Worm (Caenorhabditis elegans) whole organism, late embryonic: ENCODE measurements around the gene ZK512.10.

Experiments used
- C08G9.2 ChIP-seq: sonication (generic microtip); optimal IDR thresholded peaks from 2 replicates; lab custom pipeline; 2016; ENCODE audit warnings: mild to moderate bottlenecking, missing genetic modification characterization, moderate library complexity, missing compliant biosample characterization
- C38D4.7 ChIP-seq: fragments of 200-800 bp; sonication (Bioruptor generic); optimal IDR thresholded peaks from 2 replicates; lab custom pipeline; 2018; ENCODE audit warnings: mild to moderate bottlenecking, missing genetic modification characterization, moderate library complexity, missing compliant biosample characterization
- F13H6.1 ChIP-seq: sonication (generic microtip); optimal IDR thresholded peaks from 2 replicates; lab custom pipeline; 2016; ENCODE audit warnings: missing genetic modification characterization, missing compliant biosample characterization
- K02D7.2 ChIP-seq: sonication (generic microtip); optimal IDR thresholded peaks from 2 replicates; lab custom pipeline; 2017; ENCODE audit warnings: mild to moderate bottlenecking, missing genetic modification characterization, missing compliant biosample characterization
- K09A11.1 ChIP-seq: sonication (generic microtip); optimal IDR thresholded peaks from 2 replicates; lab custom pipeline; 2017; ENCODE audit warnings: antibody characterized with exemption, mild to moderate bottlenecking, missing genetic modification characterization, missing compliant biosample characterization; ENCODE audit not compliant: insufficient read depth
- T23F11.4 ChIP-seq: fragments of 200-800 bp; sonication (Bioruptor generic); optimal IDR thresholded peaks from 2 replicates; lab custom pipeline; 2018; ENCODE audit warnings: mild to moderate bottlenecking, missing genetic modification characterization, missing compliant biosample characterization
- Y22D7AL.16 ChIP-seq: sonication (generic microtip); optimal IDR thresholded peaks from 2 replicates; lab custom pipeline; 2016; ENCODE audit warnings: missing genetic modification characterization, missing compliant biosample characterization
- ahr-1 ChIP-seq: sonication (generic microtip); optimal IDR thresholded peaks from 2 replicates; lab custom pipeline; 2016; ENCODE audit warnings: missing genetic modification characterization, missing compliant biosample characterization
- ama-1 ChIP-seq: fragments of 150-350 bp; optimal IDR thresholded peaks from 2 replicates; lab custom pipeline; 2014
- ceh-14 ChIP-seq: sonication (generic microtip); optimal IDR thresholded peaks from 2 replicates; lab custom pipeline; 2016; ENCODE audit warnings: missing genotype, missing genetic modification characterization, missing compliant biosample characterization
- ceh-24 ChIP-seq: sonication (generic microtip); optimal IDR thresholded peaks from 2 replicates; lab custom pipeline; 2016; ENCODE audit warnings: mild to moderate bottlenecking, missing genetic modification characterization, missing compliant biosample characterization
- ceh-30 ChIP-seq: fragments of 150-350 bp; optimal IDR thresholded peaks from 2 replicates; lab custom pipeline; 2014; ENCODE audit warnings: missing biosample characterization, missing genetic modification characterization
- ceh-31 ChIP-seq: sonication (generic microtip); optimal IDR thresholded peaks from 2 replicates; lab custom pipeline; 2016; ENCODE audit warnings: missing genetic modification characterization, missing compliant biosample characterization
- ceh-45 ChIP-seq: fragments of 200-800 bp; sonication (Bioruptor generic); IDR thresholded peaks from 2 replicates; pipeline ENCODE4 v1.3.6; 2022; ENCODE audit warnings: missing genetic modification reagents, missing genetic modification characterization, missing compliant biosample characterization
- ceh-48 ChIP-seq: sonication (generic microtip); optimal IDR thresholded peaks from 2 replicates; lab custom pipeline; 2016; ENCODE audit warnings: missing genetic modification characterization, inconsistent platforms, missing compliant biosample characterization
- ceh-6 ChIP-seq: fragments of 200-800 bp; sonication (Bioruptor generic); optimal IDR thresholded peaks from 2 replicates; lab custom pipeline; 2018; ENCODE audit warnings: mild to moderate bottlenecking, missing genetic modification characterization, missing compliant biosample characterization
- che-1 ChIP-seq: sonication (generic microtip); optimal IDR thresholded peaks from 2 replicates; lab custom pipeline; 2016; ENCODE audit warnings: mild to moderate bottlenecking, missing genetic modification characterization, missing compliant biosample characterization
- dmd-4 ChIP-seq: sonication (generic microtip); optimal IDR thresholded peaks from 2 replicates; lab custom pipeline; 2016; ENCODE audit warnings: borderline replicate concordance, missing genetic modification characterization, missing compliant biosample characterization
- dve-1 ChIP-seq: sonication (generic microtip); optimal IDR thresholded peaks from 2 replicates; lab custom pipeline; 2017; ENCODE audit warnings: antibody characterized with exemption, mild to moderate bottlenecking, missing genetic modification characterization, missing compliant biosample characterization
- elt-2 ChIP-seq: sonication (generic microtip); optimal IDR thresholded peaks from 2 replicates; lab custom pipeline; 2016; ENCODE audit warnings: missing genetic modification reagents, missing genetic modification characterization, missing compliant biosample characterization
- elt-4 ChIP-seq: sonication (generic microtip); optimal IDR thresholded peaks from 2 replicates; lab custom pipeline; 2016; ENCODE audit warnings: missing genetic modification characterization, missing compliant biosample characterization
- ets-4 ChIP-seq: sonication (generic microtip); optimal IDR thresholded peaks from 2 replicates; lab custom pipeline; 2016; ENCODE audit warnings: missing genetic modification characterization, missing compliant biosample characterization
- fax-1 ChIP-seq: sonication (generic microtip); optimal IDR thresholded peaks from 2 replicates; lab custom pipeline; 2016; ENCODE audit warnings: missing genotype, missing genetic modification characterization, missing compliant biosample characterization
- fkh-6 ChIP-seq: sonication (generic microtip); optimal IDR thresholded peaks from 2 replicates; lab custom pipeline; 2016; ENCODE audit warnings: missing genetic modification characterization, missing compliant biosample characterization
- gmeb-2 ChIP-seq: sonication (generic microtip); optimal IDR thresholded peaks from 2 replicates; lab custom pipeline; 2016; ENCODE audit warnings: missing genetic modification characterization, inconsistent platforms, missing compliant biosample characterization
- hlh-13 ChIP-seq: fragments of 200-800 bp; sonication (Bioruptor generic); optimal IDR thresholded peaks from 2 replicates; lab custom pipeline; 2018; ENCODE audit warnings: mild to moderate bottlenecking, missing genetic modification characterization, missing compliant biosample characterization
- hlh-15 ChIP-seq: sonication (generic microtip); optimal IDR thresholded peaks from 2 replicates; lab custom pipeline; 2016; ENCODE audit warnings: missing genetic modification characterization, missing compliant biosample characterization
- hlh-30 ChIP-seq: sonication (generic microtip); optimal IDR thresholded peaks from 2 replicates; lab custom pipeline; 2017; ENCODE audit warnings: antibody characterized with exemption, missing genetic modification characterization, missing compliant biosample characterization; ENCODE audit not compliant: insufficient read depth
- hlh-6 ChIP-seq: sonication (generic microtip); optimal IDR thresholded peaks from 2 replicates; lab custom pipeline; 2016; ENCODE audit warnings: missing genotype, missing genetic modification characterization, missing compliant biosample characterization
- hlh-8 ChIP-seq: sonication (generic microtip); optimal IDR thresholded peaks from 2 replicates; lab custom pipeline; 2016; ENCODE audit warnings: missing genotype, missing genetic modification characterization, missing compliant biosample characterization
- lim-6 ChIP-seq: sonication (generic microtip); optimal IDR thresholded peaks from 2 replicates; lab custom pipeline; 2016; ENCODE audit warnings: missing genetic modification characterization, missing compliant biosample characterization
- lin-11 ChIP-seq: fragments of 200-800 bp; sonication (Bioruptor generic); optimal IDR thresholded peaks from 2 replicates; lab custom pipeline; 2018; ENCODE audit warnings: mild to moderate bottlenecking, missing genetic modification characterization, missing compliant biosample characterization
- madf-2 ChIP-seq: sonication (generic microtip); optimal IDR thresholded peaks from 2 replicates; lab custom pipeline; 2017; ENCODE audit warnings: missing genetic modification characterization, missing compliant biosample characterization
- nfya-1 ChIP-seq: sonication (generic microtip); optimal IDR thresholded peaks from 2 replicates; lab custom pipeline; 2017; ENCODE audit warnings: missing genetic modification characterization, mild to moderate bottlenecking, missing compliant biosample characterization, antibody characterized with exemption, moderate library complexity
- nhr-11 ChIP-seq: fragments of 150-350 bp; optimal IDR thresholded peaks from 2 replicates; lab custom pipeline; 2014; ENCODE audit warnings: missing biosample characterization, missing genetic modification characterization
- nhr-232 ChIP-seq: sonication (generic microtip); optimal IDR thresholded peaks from 2 replicates; lab custom pipeline; 2016; ENCODE audit warnings: missing genetic modification characterization, missing compliant biosample characterization
- npax-4 ChIP-seq: sonication (generic microtip); optimal IDR thresholded peaks from 2 replicates; lab custom pipeline; 2016; ENCODE audit warnings: missing genetic modification characterization, missing compliant biosample characterization
- pag-3 ChIP-seq: sonication (generic microtip); optimal IDR thresholded peaks from 2 replicates; lab custom pipeline; 2016; ENCODE audit warnings: missing compliant biosample characterization, missing genetic modification characterization, borderline replicate concordance
- pat-9 ChIP-seq: fragments of 200-800 bp; sonication (Bioruptor generic); optimal IDR thresholded peaks from 2 replicates; lab custom pipeline; 2018; ENCODE audit warnings: mild to moderate bottlenecking, missing genetic modification characterization, moderate library complexity, missing compliant biosample characterization
- pha-2 ChIP-seq: sonication (generic microtip); optimal IDR thresholded peaks from 2 replicates; lab custom pipeline; 2017; ENCODE audit warnings: mild to moderate bottlenecking, missing genetic modification characterization, missing compliant biosample characterization
- pros-1 ChIP-seq: fragments of 150-350 bp; optimal IDR thresholded peaks from 2 replicates; lab custom pipeline; 2014; ENCODE audit warnings: missing biosample characterization, missing genetic modification reagents, missing genetic modification characterization
- rnt-1 ChIP-seq: sonication (generic microtip); optimal IDR thresholded peaks from 2 replicates; lab custom pipeline; 2016; ENCODE audit warnings: missing genetic modification characterization, missing compliant biosample characterization
- sdc-2 ChIP-seq: sonication (generic microtip); optimal IDR thresholded peaks from 2 replicates; lab custom pipeline; 2016; ENCODE audit warnings: missing genotype, missing genetic modification characterization, missing compliant biosample characterization
- sox-2 ChIP-seq: fragments of 200-800 bp; sonication (Bioruptor generic); IDR thresholded peaks from 2 replicates; pipeline ENCODE4 v1.3.6; 2022; ENCODE audit warnings: missing genetic modification reagents, missing genetic modification characterization, missing compliant biosample characterization
- sox-4 ChIP-seq: sonication (generic microtip); optimal IDR thresholded peaks from 2 replicates; lab custom pipeline; 2017; ENCODE audit warnings: mild to moderate bottlenecking, missing genetic modification characterization, inconsistent platforms, missing compliant biosample characterization
- tbx-2 ChIP-seq: sonication (generic microtip); optimal IDR thresholded peaks from 2 replicates; lab custom pipeline; 2016; ENCODE audit warnings: missing genetic modification characterization, missing compliant biosample characterization
- tbx-7 ChIP-seq: sonication (generic microtip); optimal IDR thresholded peaks from 2 replicates; lab custom pipeline; 2016; ENCODE audit warnings: missing genotype, missing genetic modification characterization, missing compliant biosample characterization
- ttx-3 ChIP-seq: sonication (generic microtip); optimal IDR thresholded peaks from 2 replicates; lab custom pipeline; 2016; ENCODE audit warnings: missing genetic modification reagents, missing genetic modification characterization, missing compliant biosample characterization
- unc-42 ChIP-seq: sonication (generic microtip); optimal IDR thresholded peaks from 2 replicates; lab custom pipeline; 2016; ENCODE audit warnings: missing genotype, missing genetic modification characterization, missing compliant biosample characterization
- unc-86 ChIP-seq: sonication (generic microtip); optimal IDR thresholded peaks from 2 replicates; lab custom pipeline; 2016; ENCODE audit warnings: missing genetic modification characterization, missing compliant biosample characterization
- zip-5 ChIP-seq: sonication (generic microtip); optimal IDR thresholded peaks from 2 replicates; lab custom pipeline; 2016; ENCODE audit warnings: missing genetic modification characterization, missing compliant biosample characterization
- ztf-16 ChIP-seq: sonication (generic microtip); optimal IDR thresholded peaks from 2 replicates; lab custom pipeline; 2017; ENCODE audit warnings: missing genetic modification characterization, missing compliant biosample characterization

The ZK512.10 gene

ce11 chrIII:9104060-9104459 lies 26.6 kb upstream of the ZK512.10 start:
- peak; percentile 74 for TF ChIP-seq hlh-6
- peak; percentile 62 for TF ChIP-seq sox-4 (tag; lab: Kevin White, UChicago)
- TF ChIP-seq pha-2 (tag; lab: Kevin White, UChicago) = peak; percentile 40
- peak; percentile 49 for TF ChIP-seq madf-2
- TF ChIP-seq ahr-1 (tag; lab: Kevin White, UChicago) = peak; percentile 14
- peak; percentile 42 for TF ChIP-seq nhr-232 (tag; lab: Kevin White, UChicago)
- TF ChIP-seq ztf-16 (tag; lab: Kevin White, UChicago) = peak; percentile 26
- peak; percentile 55 for TF ChIP-seq che-1
- peak; percentile 36 for TF ChIP-seq lin-11 (tag; lab: Kevin White, UChicago)
- peak; percentile 72 for TF ChIP-seq K09A11.1 (tag; lab: Kevin White, UChicago)
- peak; percentile 42 for TF ChIP-seq dmd-4 (tag; lab: Kevin White, UChicago)
- no peak for TF ChIP-seq nfya-1 (tag; lab: Kevin White, UChicago)
- peak; percentile 35 for TF ChIP-seq Y22D7AL.16 (tag; lab: Kevin White, UChicago)
- peak; percentile 14 for TF ChIP-seq ttx-3 (tag; lab: Kevin White, UChicago)
- TF ChIP-seq dve-1 = peak; percentile 19
- no peak for TF ChIP-seq ets-4 (tag; lab: Kevin White, UChicago)
- no peak for TF ChIP-seq unc-42
- TF ChIP-seq hlh-8 (tag; lab: Kevin White, UChicago) = no peak
- no peak for TF ChIP-seq ceh-31 (tag; lab: Kevin White, UChicago)
- peak; percentile 64 for TF ChIP-seq tbx-2 (tag; lab: Kevin White, UChicago)
- TF ChIP-seq rnt-1 = no peak
- TF ChIP-seq pat-9 (tag; lab: Kevin White, UChicago) = peak; percentile 58
- peak; percentile 68 for TF ChIP-seq ceh-6 (GFP tag; lab: Kevin White, UChicago)
- TF ChIP-seq fax-1 (tag; lab: Kevin White, UChicago) = peak; percentile 53
- no peak for TF ChIP-seq pros-1 (tag; lab: Kevin White, UChicago)
- TF ChIP-seq unc-86 (tag; lab: Kevin White, UChicago) = peak; percentile 23
- TF ChIP-seq sdc-2 = no peak
- peak; percentile 63; the same call in 1 of the 2 replicates for TF ChIP-seq ceh-45 (GFP tag; lab: Robert Waterston, UW)
- peak; percentile 51 for TF ChIP-seq C08G9.2 (tag; lab: Kevin White, UChicago)
- TF ChIP-seq nhr-11 (tag; lab: Kevin White, UChicago) = no peak
- peak; percentile 37 for TF ChIP-seq fkh-6 (tag; lab: Kevin White, UChicago)
- no peak for TF ChIP-seq zip-5 (tag; lab: Kevin White, UChicago)
- no peak for TF ChIP-seq T23F11.4 (GFP tag; lab: Kevin White, UChicago)
- TF ChIP-seq ceh-14 (tag; lab: Kevin White, UChicago) = no peak
- TF ChIP-seq C38D4.7 (GFP tag; lab: Kevin White, UChicago) = peak; percentile 40
- TF ChIP-seq elt-2 = no peak
- peak; percentile 32 for TF ChIP-seq gmeb-2
- no peak for TF ChIP-seq ceh-24 (tag; lab: Kevin White, UChicago)
- peak; percentile 14 for TF ChIP-seq hlh-13 (GFP tag; lab: Kevin White, UChicago)
- no peak for TF ChIP-seq hlh-30 (tag; lab: Kevin White, UChicago)
- no peak for TF ChIP-seq ceh-30 (tag; lab: Kevin White, UChicago)
- no peak for TF ChIP-seq hlh-15 (tag; lab: Kevin White, UChicago)
- no peak for TF ChIP-seq npax-4 (tag; lab: Kevin White, UChicago)

- TF ChIP-seq elt-4 (tag; lab: Kevin White, UChicago) = no peak
- no peak for TF ChIP-seq ceh-45 (GFP tag; lab: Robert Waterston, UW)
- no peak for TF ChIP-seq fax-1 (tag; lab: Kevin White, UChicago)
- TF ChIP-seq fkh-6 (tag; lab: Kevin White, UChicago) = no peak
- no peak for TF ChIP-seq F13H6.1 (tag; lab: Kevin White, UChicago)
- TF ChIP-seq pat-9 (tag; lab: Kevin White, UChicago) = no peak
- no peak for TF ChIP-seq sox-2 (GFP tag; lab: Robert Waterston, UW)
- no peak for TF ChIP-seq C08G9.2 (tag; lab: Kevin White, UChicago)
- no peak for TF ChIP-seq tbx-7 (tag; lab: Kevin White, UChicago)
- TF ChIP-seq ceh-48 (tag; lab: Kevin White, UChicago) = no peak
- no peak for TF ChIP-seq nhr-11 (tag; lab: Kevin White, UChicago)
- TF ChIP-seq unc-42 = no peak
- no peak for TF ChIP-seq K02D7.2
- no peak for TF ChIP-seq pag-3 (tag; lab: Kevin White, UChicago)
- no peak for TF ChIP-seq dmd-4 (tag; lab: Kevin White, UChicago)
- no peak for TF ChIP-seq ama-1
- TF ChIP-seq lim-6 (tag; lab: Kevin White, UChicago) = no peak
Measured at ce11 chrIII:9105653-9106052, 25.0 kb upstream of the ZK512.10 start.
